Worm (Caenorhabditis elegans): ENCODE results near the gene Y42A5A.5.

ce11 chrV:11083691-11084090 lies 25.9 kb downstream of the Y42A5A.5 start:
- TF ChIP-seq ama-1 (optimal IDR thresholded peaks at IDR 0.05) (no peak), skn-1 (tag; optimal IDR thresholded peaks at IDR 0.05) (no peak), ctbp-1 (GFP tag; IDR thresholded peaks at IDR 0.05) (no peak), saeg-2 (GFP tag; IDR thresholded peaks at IDR 0.05) (no peak), jun-1 (tag; optimal IDR thresholded peaks at IDR 0.05) (no peak), ztf-11 (tag; optimal IDR thresholded peaks at IDR 0.05) (no peak), Y48G9A.11 (GFP tag; IDR thresholded peaks at IDR 0.05) (no peak), unc-62 (GFP tag; optimal IDR thresholded peaks at IDR 0.05 in 1 of 2) (peak in 1 of 2 experiments; percentile 45), unc-62 (tag; optimal IDR thresholded peaks at IDR 0.05) (no peak), ceh-28 (tag; optimal IDR thresholded peaks at IDR 0.05) (no peak), dmd-8 (GFP tag; IDR thresholded peaks at IDR 0.05) (no peak), nhr-11 (tag; optimal IDR thresholded peaks at IDR 0.05) (peak; percentile 66), pha-4 (GFP tag; IDR thresholded peaks at IDR 0.05) (no peak), pha-4 (tag; optimal IDR thresholded peaks at IDR 0.05) (no peak)
